Fruit fly (Drosophila melanogaster): ENCODE measurements around the gene ND-15.

Gene ND-15

DNA sequence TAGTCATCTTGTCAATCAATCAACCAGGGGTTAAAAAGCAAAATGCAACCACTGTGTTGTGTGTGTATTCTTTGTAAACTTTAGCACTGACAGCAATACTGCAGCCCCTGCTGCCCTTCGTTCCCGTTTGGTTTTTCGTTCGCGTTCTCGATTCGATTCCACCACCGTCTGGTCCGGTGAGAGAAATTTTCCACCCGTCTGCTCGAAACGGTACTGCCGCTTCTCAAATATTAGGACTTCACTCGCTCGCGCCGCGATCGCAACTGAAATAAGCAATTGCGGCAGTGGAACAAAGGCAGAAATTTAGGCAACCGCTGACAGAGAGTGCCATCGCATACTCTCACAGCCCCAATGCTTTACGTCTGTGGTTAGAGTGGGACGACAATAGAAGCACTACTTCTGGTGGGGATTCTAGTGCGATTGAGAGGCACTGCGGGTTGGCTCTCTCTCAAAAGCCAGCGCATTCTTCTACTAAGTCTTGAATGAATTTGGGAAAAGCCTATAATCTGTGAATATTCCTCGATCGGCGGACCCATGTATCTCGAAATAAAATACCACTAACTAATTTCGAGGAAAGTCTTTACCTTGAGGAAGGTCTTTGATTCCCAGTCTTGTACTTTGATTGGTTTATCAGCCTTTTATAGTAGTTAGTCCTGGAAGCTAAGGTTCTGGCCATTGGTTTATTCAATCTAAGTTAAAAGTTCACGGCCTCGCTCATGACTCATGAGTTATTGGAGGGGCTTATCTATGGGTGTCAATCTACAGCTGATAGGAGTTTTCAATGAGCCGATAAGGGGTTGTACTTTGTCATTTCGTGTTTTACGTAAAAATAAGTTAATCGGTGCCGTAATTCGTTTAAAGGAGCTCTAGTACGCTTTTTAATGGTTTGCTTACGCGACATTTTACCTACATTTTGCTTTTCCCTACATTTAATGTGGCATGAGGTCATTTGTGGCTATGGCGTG lies 14.7 kb downstream of the ND-15 start (continued):
- peak; percentile 64 for TF ChIP-seq oc (tag; optimal IDR thresholded peaks at IDR 0.05)
- TF ChIP-seq salm (tag; optimal IDR thresholded peaks at IDR 0.05) = peak; percentile 13
- peak; percentile 65 for TF ChIP-seq wek (GFP tag; optimal IDR thresholded peaks at IDR 0.05)
- peak; percentile 59 for TF ChIP-seq scrt (GFP tag; optimal IDR thresholded peaks at IDR 0.05)
- TF ChIP-seq fd96Cb (tag; optimal IDR thresholded peaks at IDR 0.05) = no peak
- peak; percentile 72 for TF ChIP-seq BtbVII (GFP tag; optimal IDR thresholded peaks at IDR 0.05)
- no peak for TF ChIP-seq pho (GFP tag; optimal IDR thresholded peaks at IDR 0.05)
- no peak for TF ChIP-seq Dfd (GFP tag; optimal IDR thresholded peaks at IDR 0.05)
- peak; percentile 76 for TF ChIP-seq vvl (GFP tag; IDR thresholded peaks at IDR 0.05)
- peak; percentile 77 for TF ChIP-seq kni (GFP tag; optimal IDR thresholded peaks at IDR 0.05)
- peak; percentile 40 for TF ChIP-seq CG2712 (tag; optimal IDR thresholded peaks at IDR 0.05)
- peak; percentile 74 for TF ChIP-seq CG18599 (GFP tag; optimal IDR thresholded peaks at IDR 0.05)
- TF ChIP-seq pros (GFP tag; optimal IDR thresholded peaks at IDR 0.05) = peak; percentile 70
- TF ChIP-seq wdn (GFP tag; IDR thresholded peaks at IDR 0.05) = no peak
- TF ChIP-seq CG14667 (GFP tag; IDR thresholded peaks at IDR 0.05) = no peak
- no peak for TF ChIP-seq Ada2b (GFP tag; IDR thresholded peaks at IDR 0.05)
- TF ChIP-seq ato (GFP tag; IDR thresholded peaks at IDR 0.05; ENCODE audit: partially characterized antibody) = peak; percentile 25; the same call in 1 of the 2 replicates
- peak; percentile 34 for TF ChIP-seq CG10147 (GFP tag; optimal IDR thresholded peaks at IDR 0.05)
- peak in 1 of 2 experiments; percentile 35 for TF ChIP-seq Eip74EF (GFP tag; optimal IDR thresholded peaks at IDR 0.05)
- peak; percentile 67 for TF ChIP-seq Adf1 (GFP tag; IDR thresholded peaks at IDR 0.05)
- 0 out of 2 replicates have a peak, but pooled peaks have one; percentile 10 for TF ChIP-seq klu (GFP tag; IDR thresholded peaks at IDR 0.05)
- peak; percentile 2 for TF ChIP-seq sqz (GFP tag; optimal IDR thresholded peaks at IDR 0.05)
- no peak for TF ChIP-seq CG11247 (GFP tag; IDR thresholded peaks at IDR 0.05)
- no peak for TF ChIP-seq toy (GFP tag; IDR thresholded peaks at IDR 0.05)
- TF ChIP-seq CG34224 (GFP tag; IDR thresholded peaks at IDR 0.05; ENCODE audit: partially characterized antibody) = peak; percentile 50; the same call in 1 of the 3 replicates
- TF ChIP-seq CG9437 (GFP tag; optimal IDR thresholded peaks at IDR 0.05) = peak; percentile 63
- peak; percentile 42 for TF ChIP-seq CG2202 (tag; optimal IDR thresholded peaks at IDR 0.05)
- peak; percentile 10 for TF ChIP-seq Mes4 (GFP tag; optimal IDR thresholded peaks at IDR 0.05)
- no peak for TF ChIP-seq Atf-2 (GFP tag; optimal IDR thresholded peaks at IDR 0.05)
- no peak for TF ChIP-seq prd (optimal IDR thresholded peaks at IDR 0.05)
- TF ChIP-seq prd (GFP tag; IDR thresholded peaks at IDR 0.05) = no peak
- TF ChIP-seq pita (GFP tag; optimal IDR thresholded peaks at IDR 0.05) = no peak
- peak; percentile 83 for TF ChIP-seq CG13894 (tag; optimal IDR thresholded peaks at IDR 0.05)
- TF ChIP-seq odd (GFP tag; optimal IDR thresholded peaks at IDR 0.05) = peak; percentile 21
- TF ChIP-seq Neu2 (GFP tag; optimal IDR thresholded peaks at IDR 0.05; ENCODE audit: borderline replicate concordance) = no peak
- no peak for TF ChIP-seq CG2116 (GFP tag; optimal IDR thresholded peaks at IDR 0.05)
- peak; percentile 33 for TF ChIP-seq ash1 (GFP tag; optimal IDR thresholded peaks at IDR 0.05)
- peak; percentile 1 for TF ChIP-seq CG7556 (GFP tag; optimal IDR thresholded peaks at IDR 0.05)
- TF ChIP-seq gem (tag; optimal IDR thresholded peaks at IDR 0.05) = no peak
- TF ChIP-seq CG11093 (GFP tag; IDR thresholded peaks at IDR 0.05) = no peak
- peak; percentile 43 for TF ChIP-seq CG3407 (GFP tag; optimal IDR thresholded peaks at IDR 0.05)
- peak; percentile 60 for TF ChIP-seq CG17385 (GFP tag; optimal IDR thresholded peaks at IDR 0.05)
- TF ChIP-seq Rfx (GFP tag; IDR thresholded peaks at IDR 0.05) = peak; percentile 60
- TF ChIP-seq Atf6 (GFP tag; IDR thresholded peaks at IDR 0.05) = peak; percentile 67
- peak; percentile 59; the same call in 1 of the 2 replicates for TF ChIP-seq CG32532 (GFP tag; IDR thresholded peaks at IDR 0.05)
- no peak for TF ChIP-seq Poxn (GFP tag; IDR thresholded peaks at IDR 0.05)
- TF ChIP-seq emc (GFP tag; optimal IDR thresholded peaks at IDR 0.05) = no peak
- TF ChIP-seq lab (GFP tag; optimal IDR thresholded peaks at IDR 0.05) = peak; percentile 82
